Fruit fly (Drosophila melanogaster): Measurements from ENCODE around the gene Sfxn1-3.

dm6 chr3R:4333964-4334363, 44.4 kb upstream of the Sfxn1-3 start, which contains the start of gene CG9776:
- peak; percentile 33 for TF ChIP-seq maf-S (GFP tag; optimal IDR thresholded peaks at IDR 0.05)
- no peak for TF ChIP-seq CG4707 (GFP tag; optimal IDR thresholded peaks at IDR 0.05)
- no peak for TF ChIP-seq pb (GFP tag; optimal IDR thresholded peaks at IDR 0.05)
